Fruit fly (Drosophila melanogaster): ENCODE measurements around the gene ImpL2.

- no peak for TF ChIP-seq fd96Ca (GFP tag; IDR thresholded peaks at IDR 0.05)
- TF ChIP-seq CG14655 (GFP tag; optimal IDR thresholded peaks at IDR 0.05) = no peak
- no peak for TF ChIP-seq CG15710 (tag; optimal IDR thresholded peaks at IDR 0.05)
- no peak for TF ChIP-seq Snoo (tag; optimal IDR thresholded peaks at IDR 0.05)
- no peak for TF ChIP-seq CG8301 (tag; optimal IDR thresholded peaks at IDR 0.05)
- TF ChIP-seq CG17806 (tag; optimal IDR thresholded peaks at IDR 0.05) = no peak
- no peak for TF ChIP-seq CG10348 (GFP tag; IDR thresholded peaks at IDR 0.05)
- TF ChIP-seq EcR (GFP tag; optimal IDR thresholded peaks at IDR 0.05) = no peak
- TF ChIP-seq Pif1B (GFP tag; optimal IDR thresholded peaks at IDR 0.05) = no peak
- no peak for TF ChIP-seq CG32121 (GFP tag; IDR thresholded peaks at IDR 0.05)
- TF ChIP-seq CG9948 (tag; optimal IDR thresholded peaks at IDR 0.05) = no peak
- TF ChIP-seq CG12605 (GFP tag; IDR thresholded peaks at IDR 0.05) = no peak
These were observed 20.9 kb downstream of the ImpL2 start, which contains the start of gene Cpr64Ad for dm6 chr3L:4215079-4215478.

Data from whole organism, pupa.